Worm (Caenorhabditis elegans) whole organism, early embryonic: ENCODE measurements around the gene sre-8.

Experiments
- ama-1 ChIP-seq: fragments of 150-350 bp; optimal IDR thresholded peaks from 2 replicates; lab custom pipeline; 2014
- ceh-36 ChIP-seq: sonication (generic microtip); optimal IDR thresholded peaks from 2 replicates; lab custom pipeline; 2016; ENCODE audit warnings: missing genetic modification characterization, inconsistent platforms, missing compliant biosample characterization
- ets-7 ChIP-seq: sonication (generic microtip); optimal IDR thresholded peaks from 2 replicates; lab custom pipeline; 2016; ENCODE audit warnings: missing genotype, missing genetic modification characterization, missing compliant biosample characterization
- flt-1 ChIP-seq: fragments of 200-800 bp; sonication (Bioruptor generic); IDR thresholded peaks from 2 replicates; pipeline ENCODE4 v1.3.6; 2022; ENCODE audit warnings: missing genetic modification characterization, missing compliant biosample characterization
- hmbx-1 ChIP-seq: sonication (generic microtip); optimal IDR thresholded peaks from 2 replicates; lab custom pipeline; 2016; ENCODE audit warnings: mild to moderate bottlenecking, missing genetic modification characterization, missing compliant biosample characterization
- hmg-4 ChIP-seq: fragments of 200-800 bp; sonication (Bioruptor generic); optimal IDR thresholded peaks from 2 replicates; lab custom pipeline; 2018; ENCODE audit warnings: mild to moderate bottlenecking, missing genetic modification characterization, missing compliant biosample characterization
- hnd-1 ChIP-seq: sonication (generic microtip); optimal IDR thresholded peaks from 2 replicates; lab custom pipeline; 2016; ENCODE audit warnings: missing genetic modification characterization, missing compliant biosample characterization
- scrt-1 ChIP-seq: fragments of 200-800 bp; sonication (Bioruptor generic); IDR thresholded peaks from 2 replicates; pipeline ENCODE4 v1.3.6; 2022; ENCODE audit warnings: missing genetic modification characterization, missing compliant biosample characterization
- tra-4 ChIP-seq: sonication (generic microtip); optimal IDR thresholded peaks from 2 replicates; lab custom pipeline; 2017; ENCODE audit warnings: missing genetic modification characterization, missing compliant biosample characterization

ce11 chrV:14231656-14232055 is 25.3 kb upstream of the sre-8 start:
- no peak for TF ChIP-seq hmg-4 (GFP tag; lab: Kevin White, UChicago)
- TF ChIP-seq ets-7 (tag; lab: Kevin White, UChicago), result no peak
- TF ChIP-seq hmbx-1, result no peak
- TF ChIP-seq ceh-36 (tag; lab: Kevin White, UChicago), result no peak
- TF ChIP-seq hnd-1 (tag; lab: Kevin White, UChicago), result no peak
- TF ChIP-seq ama-1 (lab: Kevin White, UChicago), result no peak
- TF ChIP-seq flt-1 (GFP tag; lab: Robert Waterston, UW), result no peak
- TF ChIP-seq tra-4 (tag; lab: Kevin White, UChicago), result no peak
- no peak for TF ChIP-seq scrt-1
